Worm (Caenorhabditis elegans) whole organism, L1 larva: Measurements from ENCODE around the gene cgr-1.

Experiments used
- C16A3.4 ChIP-seq: fragments of 150-350 bp; optimal IDR thresholded peaks from 2 replicates; lab custom pipeline; 2014; ENCODE audit warnings: missing biosample characterization, missing genetic modification characterization
- aly-2 ChIP-seq: fragments of 150-350 bp; optimal IDR thresholded peaks from 2 replicates; lab custom pipeline; 2014; ENCODE audit warnings: missing biosample characterization, missing genetic modification characterization
- blmp-1 ChIP-seq: fragments of 150-350 bp; optimal IDR thresholded peaks from 2 replicates; lab custom pipeline; 2014; ENCODE audit warnings: missing biosample characterization, missing genetic modification characterization
- ceh-63 ChIP-seq: fragments of 200-800 bp; sonication (Bioruptor generic); optimal IDR thresholded peaks from 2 replicates; lab custom pipeline; 2018; ENCODE audit warnings: mild to moderate bottlenecking, missing genetic modification characterization, missing compliant biosample characterization
- ceh-8 ChIP-seq: fragments of 200-800 bp; sonication (Bioruptor generic); optimal IDR thresholded peaks from 2 replicates; lab custom pipeline; 2018; ENCODE audit warnings: mild to moderate bottlenecking, missing genetic modification characterization, moderate library complexity, missing compliant biosample characterization
- ceh-88 ChIP-seq: fragments of 200-800 bp; sonication (Bioruptor generic); IDR thresholded peaks from 2 replicates; pipeline ENCODE4 v1.3.6; 2022; ENCODE audit warnings: missing genetic modification characterization, missing compliant biosample characterization
- dpl-1 ChIP-seq, 3 experiments: fragments of 150-350 bp in 2 of 3; sonication (generic microtip) in 1 of 3; optimal IDR thresholded peaks; 2 replicates each; lab custom pipeline; 2014 to 2017; ENCODE audit warnings: missing biosample characterization in 3 of 3, missing genetic modification characterization in 3 of 3, missing genetic modification reagents in 3 of 3
- dsc-1 ChIP-seq: sonication (generic microtip); optimal IDR thresholded peaks from 2 replicates; lab custom pipeline; 2016; ENCODE audit warnings: mild to moderate bottlenecking, missing genetic modification characterization, missing compliant biosample characterization
- egl-13 ChIP-seq: sonication (generic microtip); optimal IDR thresholded peaks from 2 replicates; lab custom pipeline; 2016; ENCODE audit warnings: missing genotype, missing genetic modification reagents, missing genetic modification characterization, missing compliant biosample characterization
- elt-2 ChIP-seq: sonication (generic microtip); optimal IDR thresholded peaks from 2 replicates; lab custom pipeline; 2016; ENCODE audit warnings: missing genetic modification characterization, mild to moderate bottlenecking, inconsistent platforms, missing compliant biosample characterization, missing genetic modification reagents
- fkh-10 ChIP-seq: sonication (generic microtip); optimal IDR thresholded peaks from 2 replicates; lab custom pipeline; 2017; ENCODE audit warnings: missing biosample characterization, missing genetic modification reagents, missing genetic modification characterization
- fkh-8 ChIP-seq: sonication (generic microtip); optimal IDR thresholded peaks from 2 replicates; lab custom pipeline; 2016; ENCODE audit warnings: mild to moderate bottlenecking, missing genetic modification characterization, missing compliant biosample characterization
- grh-1 ChIP-seq: fragments of 200-800 bp; sonication (Bioruptor generic); IDR thresholded peaks from 2 replicates; pipeline ENCODE4 v1.3.6; 2022; ENCODE audit warnings: missing genetic modification reagents, missing genetic modification characterization, missing compliant biosample characterization
- hlh-17 ChIP-seq: fragments of 200-800 bp; sonication (Bioruptor generic); optimal IDR thresholded peaks from 2 replicates; lab custom pipeline; 2018; ENCODE audit warnings: missing genetic modification characterization, mild to moderate bottlenecking, missing compliant biosample characterization, moderate library complexity, borderline replicate concordance
- hpl-2 ChIP-seq: fragments of 150-350 bp; optimal IDR thresholded peaks from 2 replicates; lab custom pipeline; 2014; ENCODE audit warnings: missing biosample characterization, missing genetic modification reagents, missing genetic modification characterization
- irx-1 ChIP-seq: sonication (generic microtip); optimal IDR thresholded peaks from 2 replicates; lab custom pipeline; 2016; ENCODE audit warnings: missing genetic modification characterization, missing compliant biosample characterization
- jun-1 ChIP-seq: fragments of 150-350 bp; optimal IDR thresholded peaks from 2 replicates; lab custom pipeline; 2014; ENCODE audit warnings: missing biosample characterization, missing genetic modification reagents, missing genetic modification characterization
- lin-39 ChIP-seq: fragments of 150-350 bp; optimal IDR thresholded peaks from 2 replicates; lab custom pipeline; 2014; ENCODE audit warnings: missing biosample characterization, missing genetic modification reagents, missing genetic modification characterization
- lir-3 ChIP-seq: sonication (generic microtip); optimal IDR thresholded peaks from 2 replicates; lab custom pipeline; 2016; ENCODE audit warnings: mild to moderate bottlenecking, missing genetic modification characterization, moderate library complexity, missing compliant biosample characterization; ENCODE audit not compliant: poor library complexity
- lsy-2 ChIP-seq, 2 experiments: fragments of 150-350 bp; optimal IDR thresholded peaks; 2 replicates each; lab custom pipeline; 2014; ENCODE audit warnings: missing biosample characterization in 2 of 2, missing genetic modification characterization in 2 of 2
- mab-9 ChIP-seq: fragments of 200-800 bp; sonication (Bioruptor generic); IDR thresholded peaks from 2 replicates; pipeline ENCODE4 v1.3.6; 2022; ENCODE audit warnings: missing genetic modification reagents, missing genetic modification characterization, missing compliant biosample characterization
- mep-1 ChIP-seq: fragments of 150-350 bp; optimal IDR thresholded peaks from 2 replicates; lab custom pipeline; 2014; ENCODE audit warnings: missing biosample characterization, missing genetic modification characterization
- nhr-20 ChIP-seq: sonication (generic microtip); optimal IDR thresholded peaks from 2 replicates; lab custom pipeline; 2016; ENCODE audit warnings: mild to moderate bottlenecking, missing genetic modification characterization, missing compliant biosample characterization
- nhr-28 ChIP-seq: fragments of 150-350 bp; optimal IDR thresholded peaks from 2 replicates; lab custom pipeline; 2014; ENCODE audit warnings: missing biosample characterization, missing genetic modification characterization
- nhr-47 ChIP-seq: sonication (generic microtip); optimal IDR thresholded peaks from 2 replicates; lab custom pipeline; 2016; ENCODE audit warnings: mild to moderate bottlenecking, missing genetic modification characterization, moderate library complexity, missing compliant biosample characterization
- nhr-71 ChIP-seq: sonication (generic microtip); optimal IDR thresholded peaks from 2 replicates; lab custom pipeline; 2016; ENCODE audit warnings: mild to moderate bottlenecking, missing genetic modification characterization, moderate library complexity, missing compliant biosample characterization
- nhr-84 ChIP-seq: sonication (generic microtip); optimal IDR thresholded peaks from 2 replicates; lab custom pipeline; 2017; ENCODE audit warnings: missing biosample characterization, missing genetic modification characterization
- nhr-90 ChIP-seq: sonication (generic microtip); optimal IDR thresholded peaks from 2 replicates; lab custom pipeline; 2016; ENCODE audit warnings: mild to moderate bottlenecking, missing genetic modification characterization, missing compliant biosample characterization; ENCODE audit not compliant: poor library complexity
- snu-23 ChIP-seq: sonication (generic microtip); optimal IDR thresholded peaks from 2 replicates; lab custom pipeline; 2016; ENCODE audit warnings: missing genetic modification characterization, missing compliant biosample characterization
- sox-4 ChIP-seq: sonication (generic microtip); optimal IDR thresholded peaks from 2 replicates; lab custom pipeline; 2016; ENCODE audit warnings: missing genetic modification characterization, missing compliant biosample characterization
- sptf-1 ChIP-seq: fragments of 150-350 bp; optimal IDR thresholded peaks from 2 replicates; lab custom pipeline; 2014; ENCODE audit warnings: missing biosample characterization, missing genetic modification characterization
- sup-37 ChIP-seq: fragments of 200-800 bp; sonication (Bioruptor generic); optimal IDR thresholded peaks from 2 replicates; lab custom pipeline; 2018; ENCODE audit warnings: mild to moderate bottlenecking, missing genetic modification characterization, missing compliant biosample characterization
- tlp-1 ChIP-seq: fragments of 150-350 bp; optimal IDR thresholded peaks from 2 replicates; lab custom pipeline; 2014; ENCODE audit warnings: missing biosample characterization, missing genetic modification characterization
- unc-130 ChIP-seq: fragments of 150-350 bp; optimal IDR thresholded peaks from 2 replicates; lab custom pipeline; 2017; ENCODE audit warnings: missing biosample characterization, missing genetic modification characterization, inconsistent platforms
- unc-30 ChIP-seq: sonication (generic microtip); optimal IDR thresholded peaks from 2 replicates; lab custom pipeline; 2017; ENCODE audit warnings: missing biosample characterization, missing genetic modification characterization
- xbp-1 ChIP-seq: sonication (generic microtip); optimal IDR thresholded peaks from 2 replicates; lab custom pipeline; 2016; ENCODE audit warnings: missing genetic modification characterization, missing compliant biosample characterization
- zag-1 ChIP-seq: fragments of 150-350 bp; optimal IDR thresholded peaks from 2 replicates; lab custom pipeline; 2014; ENCODE audit warnings: missing biosample characterization, missing genetic modification characterization
- zip-4 ChIP-seq: fragments of 200-800 bp; sonication (Bioruptor generic); optimal IDR thresholded peaks from 2 replicates; lab custom pipeline; 2018; ENCODE audit warnings: mild to moderate bottlenecking, missing genetic modification characterization, moderate library complexity, missing compliant biosample characterization
- ztf-11 ChIP-seq, 2 experiments: sonication (generic microtip); optimal IDR thresholded peaks; 2 replicates each; lab custom pipeline; 2016 to 2017; ENCODE audit warnings: missing genetic modification characterization in 2 of 2, missing biosample characterization in 1 of 2, missing compliant biosample characterization in 1 of 2

Gene cgr-1

DNA sequence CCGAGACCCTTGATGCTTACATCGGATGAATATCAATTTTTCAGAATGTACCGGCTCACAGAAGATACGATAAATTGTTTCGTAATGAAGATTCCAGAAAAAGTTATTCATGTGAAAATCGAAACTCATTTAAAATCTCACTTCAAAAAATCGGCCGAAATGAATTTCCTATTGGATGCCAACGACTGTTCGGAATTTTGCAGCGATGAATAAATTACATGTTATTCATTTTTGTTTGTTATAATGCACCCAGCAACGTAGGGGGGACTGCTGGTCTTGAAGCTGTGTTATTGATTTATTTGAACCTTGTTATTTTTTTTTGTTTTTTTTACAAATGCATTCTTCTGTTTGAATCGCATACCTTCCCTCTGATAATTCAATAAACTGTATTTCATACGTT lies 33.4 kb downstream of the cgr-1 start:
- TF ChIP-seq nhr-71 (tag; lab: Kevin White, UChicago): no peak
- TF ChIP-seq nhr-84: no peak
- TF ChIP-seq nhr-90: no peak
- no peak for TF ChIP-seq hpl-2 (GFP tag; lab: Kevin White, UChicago)
- no peak for TF ChIP-seq lsy-2 (tag; optimal IDR thresholded peaks at IDR 0.05; lab: Kevin White, UChicago)
- TF ChIP-seq ceh-8 (GFP tag; lab: Kevin White, UChicago): no peak
- no peak for TF ChIP-seq sup-37 (GFP tag; lab: Kevin White, UChicago)
- no peak for TF ChIP-seq ceh-63 (GFP tag; lab: Kevin White, UChicago)
- TF ChIP-seq sox-4: no peak
- TF ChIP-seq lin-39 (tag; lab: Kevin White, UChicago): no peak
- no peak for TF ChIP-seq lir-3 (tag; lab: Kevin White, UChicago)
- TF ChIP-seq sptf-1 (tag; lab: Kevin White, UChicago): no peak
- TF ChIP-seq mep-1: no peak
- no peak for TF ChIP-seq fkh-8 (tag; lab: Kevin White, UChicago)
- TF ChIP-seq tlp-1 (tag; lab: Kevin White, UChicago): no peak
- TF ChIP-seq grh-1 (GFP tag; lab: Robert Waterston, UW): no peak
- no peak for TF ChIP-seq nhr-20 (tag; lab: Kevin White, UChicago)
- TF ChIP-seq unc-30 (tag; lab: Kevin White, UChicago): no peak
- no peak for TF ChIP-seq nhr-28 (tag; lab: Kevin White, UChicago)

ce11 chrX:3563903-3564302 lies 36.4 kb downstream of the cgr-1 start, which contains the start of gene vit-4:
vit-4 (minus strand) TSS chrX:3563965.
- TF ChIP-seq zip-4 (GFP tag; lab: Kevin White, UChicago) (no peak), zag-1 (tag; lab: Kevin White, UChicago) (no peak), nhr-28 (tag; lab: Kevin White, UChicago) (no peak), mab-9 (GFP tag; lab: Robert Waterston, UW) (no peak), xbp-1 (tag; lab: Kevin White, UChicago) (no peak)

DNA sequence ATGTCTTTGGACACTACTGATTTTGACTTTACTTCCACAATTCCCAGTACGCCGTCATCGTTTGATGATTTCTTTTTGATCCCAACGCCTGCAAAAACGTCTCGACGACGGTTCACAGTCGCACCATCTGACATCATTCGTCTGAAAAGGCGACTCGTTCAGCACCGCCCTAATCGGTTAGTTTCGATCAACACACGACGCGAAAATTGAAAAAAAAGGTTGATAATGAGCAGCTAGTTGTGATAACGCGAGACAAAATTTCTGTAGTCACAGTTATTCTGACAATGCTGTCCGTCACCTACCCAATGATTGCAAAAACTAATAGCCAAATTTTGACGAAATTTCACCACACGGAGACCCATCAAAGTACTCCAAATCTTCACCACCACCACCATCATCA lies 44.3 kb downstream of the cgr-1 start:
- TF ChIP-seq lsy-2 (tag; optimal IDR thresholded peaks at IDR 0.05; lab: Kevin White, UChicago) (no peak), elt-2 (tag; lab: Kevin White, UChicago) (peak; percentile 54), aly-2 (no peak), nhr-90 (no peak)

- TF ChIP-seq C16A3.4 (no peak), nhr-47 (tag; lab: Kevin White, UChicago) (no peak), nhr-20 (tag; lab: Kevin White, UChicago) (no peak), dsc-1 (no peak), irx-1 (tag; lab: Kevin White, UChicago) (no peak), blmp-1 (no peak), lir-3 (tag; lab: Kevin White, UChicago) (no peak), ztf-11 (tag; optimal IDR thresholded peaks at IDR 0.05; lab: Kevin White, UChicago) (no peak), hlh-17 (GFP tag; lab: Kevin White, UChicago) (no peak), dpl-1 (GFP tag; optimal IDR thresholded peaks at IDR 0.05; lab: Kevin White, UChicago) (no peak), mep-1 (no peak), ceh-88 (GFP tag; lab: Robert Waterston, UW) (no peak), snu-23 (GFP tag; lab: Kevin White, UChicago) (no peak), unc-130 (tag; lab: Kevin White, UChicago) (no peak), jun-1 (tag; lab: Kevin White, UChicago) (no peak), egl-13 (no peak), fkh-10 (GFP tag; lab: Kevin White, UChicago) (no peak)
Observed at ce11 chrX:3554117-3554516, 46.1 kb downstream of the cgr-1 start.
